Worm (Caenorhabditis elegans): ENCODE data around the gene tba-9.

- TF ChIP-seq dao-5 (tag; optimal IDR thresholded peaks at IDR 0.05) (no peak), him-1 (tag; optimal IDR thresholded peaks at IDR 0.05) (no peak), W03F9.2 (tag; optimal IDR thresholded peaks at IDR 0.05) (no peak)
These were observed 20.0 kb downstream of the tba-9 start, which contains the start of gene K09C4.7 for ce11 chrX:3272580-3272979.
